Fruit fly (Drosophila melanogaster) whole organism, embryonic: ENCODE measurements around the gene CG43901.

ENCODE experiments used
- BEAF-32 ChIP-seq: fragments of 200-800 bp; sonication (Bioruptor generic); optimal IDR thresholded peaks from 3 replicates; lab custom pipeline; 2017; ENCODE audit warnings: missing biosample characterization, missing genetic modification characterization, mild to moderate bottlenecking, moderate library complexity, missing genetic modification reagents
- CG10274 ChIP-seq: fragments of 200-800 bp; sonication (Bioruptor generic); optimal IDR thresholded peaks from 3 replicates; lab custom pipeline; 2017; ENCODE audit warnings: missing biosample characterization, mild to moderate bottlenecking, missing genetic modification characterization
- CG10543 ChIP-seq: fragments of 200-800 bp; sonication (Bioruptor generic); optimal IDR thresholded peaks from 3 replicates; lab custom pipeline; 2017; ENCODE audit warnings: missing biosample characterization, mild to moderate bottlenecking, missing genetic modification characterization, moderate library complexity
- CG18476 ChIP-seq: fragments of 200-800 bp; sonication (Bioruptor generic); optimal IDR thresholded peaks from 2 replicates; lab custom pipeline; 2016; ENCODE audit warnings: missing biosample characterization, mild to moderate bottlenecking, missing genetic modification characterization
- CG3065 ChIP-seq: fragments of 200-800 bp; sonication (Bioruptor generic); optimal IDR thresholded peaks from 2 replicates; lab custom pipeline; 2016; ENCODE audit warnings: missing biosample characterization, missing genetic modification characterization
- CG32532 ChIP-seq: fragments of 200-800 bp; sonication (Bioruptor generic); IDR thresholded peaks from 2 replicates; pipeline ENCODE4 v1.3.6; 2022; ENCODE audit warnings: missing biosample characterization, missing genetic modification characterization
- CG33213 ChIP-seq: fragments of 200-800 bp; sonication (Bioruptor generic); optimal IDR thresholded peaks from 3 replicates; lab custom pipeline; 2016; ENCODE audit warnings: missing biosample characterization, missing genetic modification characterization
- CG34422 ChIP-seq: fragments of 200-800 bp; sonication (Bioruptor generic); IDR thresholded peaks from 3 replicates; pipeline ENCODE4 v1.3.6; 2022; ENCODE audit warnings: missing biosample characterization, missing genetic modification characterization
- CG4730 ChIP-seq: fragments of 200-800 bp; sonication (Bioruptor generic); IDR thresholded peaks from 2 replicates; pipeline ENCODE4 v1.3.6; 2022; ENCODE audit warnings: missing biosample characterization, missing genetic modification characterization
- CG5180 ChIP-seq: fragments of 200-800 bp; sonication (Bioruptor generic); optimal IDR thresholded peaks from 3 replicates; lab custom pipeline; 2017; ENCODE audit warnings: missing biosample characterization, missing genetic modification characterization, mild to moderate bottlenecking, moderate library complexity, missing genetic modification reagents
- CG6272 ChIP-seq: fragments of 200-800 bp; sonication (Bioruptor generic); IDR thresholded peaks from 2 replicates; pipeline ENCODE4 v1.3.6; 2022; ENCODE audit warnings: missing biosample characterization, missing genetic modification characterization
- CG6791 ChIP-seq: fragments of 200-800 bp; sonication (Bioruptor generic); IDR thresholded peaks from 3 replicates; pipeline ENCODE4 v1.3.6; 2022; ENCODE audit warnings: missing biosample characterization, missing genetic modification characterization; ENCODE audit not compliant: partially characterized antibody
- Dbx ChIP-seq: fragments of 200-800 bp; sonication (Bioruptor generic); IDR thresholded peaks from 3 replicates; pipeline ENCODE4 v1.3.6; 2022; ENCODE audit warnings: missing biosample characterization, missing genetic modification characterization
- Dref ChIP-seq: fragments of 200-800 bp; sonication (Bioruptor generic); IDR thresholded peaks from 2 replicates; pipeline ENCODE4 v1.3.6; 2022; ENCODE audit warnings: missing biosample characterization, missing genetic modification characterization
- Elba2 ChIP-seq: fragments of 200-800 bp; sonication (Bioruptor generic); optimal IDR thresholded peaks from 3 replicates; lab custom pipeline; 2016; ENCODE audit warnings: missing biosample characterization, missing genetic modification characterization
- Ets65A ChIP-seq: fragments of 200-800 bp; sonication (Bioruptor generic); peaks from one replicate; lab custom pipeline; 2016; ENCODE audit warnings: missing biosample characterization, missing genetic modification characterization
- HLHmδ ChIP-seq: fragments of 200-800 bp; sonication (Bioruptor generic); optimal IDR thresholded peaks from 2 replicates; lab custom pipeline; 2018; ENCODE audit warnings: missing biosample characterization, mild to moderate bottlenecking, missing genetic modification characterization, moderate library complexity
- Jarid2 ChIP-seq: fragments of 200-800 bp; sonication (Bioruptor generic); optimal IDR thresholded peaks from 3 replicates; lab custom pipeline; 2017; ENCODE audit warnings: mild to moderate bottlenecking, missing biosample characterization, missing genetic modification reagents, missing genetic modification characterization
- Med ChIP-seq: fragments of 200-800 bp; sonication (Bioruptor generic); peaks from one replicate; lab custom pipeline; 2016; ENCODE audit warnings: missing biosample characterization, missing genetic modification characterization, mild to moderate bottlenecking, inconsistent platforms, moderate library complexity
- NFAT ChIP-seq: fragments of 200-800 bp; sonication (Bioruptor generic); IDR thresholded peaks from 2 replicates; pipeline ENCODE4 v1.3.6; 2022; ENCODE audit warnings: missing biosample characterization, missing genetic modification characterization
- NfI ChIP-seq: fragments of 200-800 bp; sonication (Bioruptor generic); optimal IDR thresholded peaks from 3 replicates; lab custom pipeline; 2018; ENCODE audit warnings: missing biosample characterization, mild to moderate bottlenecking, missing genetic modification characterization, moderate library complexity
- Oaz ChIP-seq: fragments of 200-800 bp; sonication (Bioruptor generic); IDR thresholded peaks from 2 replicates; pipeline ENCODE4 v1.3.6; 2022; ENCODE audit warnings: missing biosample characterization, missing genetic modification characterization
- Opbp ChIP-seq: fragments of 200-800 bp; sonication (Bioruptor generic); IDR thresholded peaks from 3 replicates; pipeline ENCODE4 v1.3.6; 2022; ENCODE audit warnings: missing biosample characterization, missing genetic modification characterization; ENCODE audit not compliant: partially characterized antibody
- PHDP ChIP-seq: fragments of 200-800 bp; sonication (Bioruptor generic); optimal IDR thresholded peaks from 3 replicates; lab custom pipeline; 2018; ENCODE audit warnings: missing biosample characterization, mild to moderate bottlenecking, missing genetic modification characterization, moderate library complexity
- amos ChIP-seq: fragments of 200-800 bp; sonication (Bioruptor generic); IDR thresholded peaks from 2 replicates; pipeline ENCODE4 v1.3.6; 2022; ENCODE audit warnings: missing biosample characterization, missing genetic modification characterization; ENCODE audit not compliant: partially characterized antibody
- chinmo ChIP-seq: fragments of 200-800 bp; sonication (Bioruptor generic); IDR thresholded peaks from 4 replicates; pipeline ENCODE4 v1.3.6; 2022; ENCODE audit warnings: missing biosample characterization, missing genetic modification characterization; ENCODE audit not compliant: partially characterized antibody
- chm ChIP-seq: fragments of 200-800 bp; sonication (Bioruptor generic); IDR thresholded peaks from 2 replicates; pipeline ENCODE4 v1.3.6; 2022; ENCODE audit warnings: missing biosample characterization, missing genetic modification characterization
- ci ChIP-seq: fragments of 200-800 bp; sonication (Bioruptor generic); IDR thresholded peaks from 3 replicates; pipeline ENCODE4 v1.3.6; 2022; ENCODE audit warnings: missing biosample characterization, missing genetic modification characterization
- danr ChIP-seq: fragments of 200-800 bp; sonication (Bioruptor generic); IDR thresholded peaks from 2 replicates; pipeline ENCODE4 v1.3.6; 2022; ENCODE audit warnings: missing biosample characterization, missing genetic modification characterization
- exex ChIP-seq: fragments of 200-800 bp; sonication (Bioruptor generic); optimal IDR thresholded peaks from 4 replicates; lab custom pipeline; 2018; ENCODE audit warnings: missing biosample characterization, mild to moderate bottlenecking, missing genetic modification characterization, moderate library complexity
- hb ChIP-seq: fragments of 200-800 bp; sonication (Bioruptor generic); IDR thresholded peaks from 3 replicates; pipeline ENCODE4 v1.3.6; 2022; ENCODE audit warnings: missing biosample characterization, missing genetic modification characterization; ENCODE audit not compliant: partially characterized antibody
- insv ChIP-seq, 2 experiments: fragments of 200-800 bp; sonication (Bioruptor generic); optimal IDR thresholded peaks; 3 replicates each; lab custom pipeline; 2016 to 2018; ENCODE audit warnings: missing biosample characterization in 2 of 2, missing genetic modification characterization in 2 of 2
- jumu ChIP-seq: fragments of 200-800 bp; sonication (Bioruptor generic); optimal IDR thresholded peaks from 3 replicates; lab custom pipeline; 2016; ENCODE audit warnings: missing biosample characterization, missing genetic modification characterization
- lov ChIP-seq, 2 experiments: fragments of 200-800 bp in 1 of 2; fragments of >200 bp in 1 of 2; sonication (Bioruptor generic) in 1 of 2; IDR thresholded peaks in 1 of 2; optimal IDR thresholded peaks in 1 of 2; 2 replicates in 1 of 2; 3 replicates in 1 of 2; pipeline versions ENCODE4 v1.3.6 to Lab custom; 2017 to 2022; ENCODE audit warnings: missing biosample characterization in 1 of 2, missing genetic modification characterization in 1 of 2
- luna ChIP-seq: fragments of 200-800 bp; sonication (Bioruptor generic); optimal IDR thresholded peaks from 2 replicates; lab custom pipeline; 2016; ENCODE audit warnings: missing biosample characterization, missing genetic modification characterization
- pho ChIP-seq: fragments of 200-800 bp; sonication (Bioruptor generic); optimal IDR thresholded peaks from 2 replicates; lab custom pipeline; 2016; ENCODE audit warnings: missing biosample characterization, missing genetic modification characterization
- pnt ChIP-seq: fragments of 200-800 bp; sonication (Bioruptor generic); optimal IDR thresholded peaks from 3 replicates; lab custom pipeline; 2016; ENCODE audit warnings: missing biosample characterization, missing genetic modification characterization
- row ChIP-seq: fragments of 200-800 bp; sonication (Bioruptor generic); IDR thresholded peaks from 3 replicates; pipeline ENCODE4 v1.3.6; 2022; ENCODE audit warnings: missing biosample characterization, missing genetic modification characterization
- sd ChIP-seq: fragments of 200-800 bp; sonication (Bioruptor generic); optimal IDR thresholded peaks from 3 replicates; lab custom pipeline; 2018; ENCODE audit warnings: missing biosample characterization, mild to moderate bottlenecking, missing genetic modification characterization, moderate library complexity
- sens ChIP-seq: fragments of 200-800 bp; sonication (Bioruptor generic); peaks from one replicate; lab custom pipeline; 2016; ENCODE audit warnings: missing biosample characterization, missing genetic modification characterization
- sqz ChIP-seq: fragments of 200-800 bp; sonication (Bioruptor generic); optimal IDR thresholded peaks from 3 replicates; lab custom pipeline; 2018; ENCODE audit warnings: missing biosample characterization, mild to moderate bottlenecking, missing genetic modification characterization
- sr ChIP-seq: fragments of 200-800 bp; sonication (Bioruptor generic); IDR thresholded peaks from 3 replicates; pipeline ENCODE4 v1.3.6; 2022; ENCODE audit warnings: missing biosample characterization, missing genetic modification characterization
- stwl ChIP-seq: fragments of 200-800 bp; sonication (Bioruptor generic); optimal IDR thresholded peaks from 3 replicates; lab custom pipeline; 2018; ENCODE audit warnings: missing biosample characterization, mild to moderate bottlenecking, missing genetic modification characterization, moderate library complexity
- tll ChIP-seq, 2 experiments: fragments of 200-800 bp in 1 of 2; fragments of >200 bp in 1 of 2; sonication (Bioruptor generic) in 1 of 2; optimal IDR thresholded peaks; 2 replicates each; lab custom pipeline; 2017 to 2019; ENCODE audit warnings: missing biosample characterization in 2 of 2, missing genetic modification characterization in 2 of 2, mild to moderate bottlenecking in 1 of 2, moderate library complexity in 1 of 2
- tup ChIP-seq: fragments of 200-800 bp; sonication (Bioruptor generic); optimal IDR thresholded peaks from 2 replicates; lab custom pipeline; 2016; ENCODE audit warnings: missing biosample characterization, mild to moderate bottlenecking, missing genetic modification characterization, moderate library complexity
- unc-4 ChIP-seq: fragments of 200-800 bp; sonication (Bioruptor generic); IDR thresholded peaks from 2 replicates; pipeline ENCODE4 v1.3.6; 2022; ENCODE audit warnings: missing biosample characterization, missing genetic modification characterization; ENCODE audit not compliant: partially characterized antibody
- vvl ChIP-seq: fragments of 200-800 bp; sonication (Bioruptor generic); IDR thresholded peaks from 2 replicates; pipeline ENCODE4 v1.3.6; 2022; ENCODE audit warnings: missing biosample characterization, missing genetic modification characterization
- wor ChIP-seq: fragments of 200-800 bp; sonication (Bioruptor generic); IDR thresholded peaks from 2 replicates; pipeline ENCODE4 v1.3.6; 2022; ENCODE audit warnings: missing biosample characterization, missing genetic modification characterization

Gene CG43901

dm6 chrX:10930553-10931092, 25.1 kb downstream of the CG43901 start, which contains the start of gene Myo10A:
Myo10A (plus strand) TSS chrX:10930840.
- TF ChIP-seq exex (no peak), CG10543 (no peak), insv (GFP tag; optimal IDR thresholded peaks at IDR 0.05; lab: Kevin White, UChicago) (peak in 1 of 2 experiments; percentile 35), tll (GFP tag; optimal IDR thresholded peaks at IDR 0.05; lab: Kevin White, UChicago) (no peak), Ets65A (peak; percentile 23), sqz (GFP tag; lab: Kevin White, UChicago) (peak; percentile 50), CG10274 (GFP tag; lab: Kevin White, UChicago) (no peak), CG6791 (GFP tag; lab: Robert Waterston, UW) (0 out of 3 replicates have a peak, but pooled peaks have one; percentile 40), amos (0 out of 2 replicates have a peak, but pooled peaks have one; percentile 16), Elba2 (GFP tag; lab: Kevin White, UChicago) (peak; percentile 81), NFAT (0 out of 2 replicates have a peak, but pooled peaks have one; percentile 17), jumu (GFP tag; lab: Kevin White, UChicago) (no peak), CG4730 (GFP tag; lab: Robert Waterston, UW) (no peak), CG34422 (GFP tag; lab: Robert Waterston, UW) (0 out of 3 replicates have a peak, but pooled peaks have one; percentile 21), chinmo (GFP tag; lab: Robert Waterston, UW) (0 out of 4 replicates have a peak, but pooled peaks have one; percentile 57), PHDP (tag; lab: Kevin White, UChicago) (no peak), stwl (tag; lab: Kevin White, UChicago) (peak; percentile 39), chm (GFP tag; lab: Robert Waterston, UW) (0 out of 2 replicates have a peak, but pooled peaks have one; percentile 28), Med (peak; percentile 83), CG32532 (0 out of 2 replicates have a peak, but pooled peaks have one; percentile 29), Jarid2 (peak; percentile 69), sr (GFP tag; lab: Robert Waterston, UW) (no peak), CG3065 (GFP tag; lab: Kevin White, UChicago) (no peak), NfI (GFP tag; lab: Kevin White, UChicago) (no peak), sens (GFP tag; lab: Kevin White, UChicago) (peak; percentile 73), Opbp (GFP tag; lab: Robert Waterston, UW) (0 out of 3 replicates have a peak, but pooled peaks have one; percentile 14), CG18476 (no peak), CG5180 (GFP tag; lab: Kevin White, UChicago) (peak; percentile 7), luna (GFP tag; lab: Kevin White, UChicago) (no peak), Dbx (GFP tag; lab: Robert Waterston, UW) (0 out of 3 replicates have a peak, but pooled peaks have one; percentile 18), pho (no peak), BEAF-32 (GFP tag; lab: Kevin White, UChicago) (peak; percentile 8), sd (peak; percentile 59), vvl (GFP tag; lab: Robert Waterston, UW) (peak; percentile 21; the same call in 1 of the 2 replicates), Oaz (no peak), row (GFP tag; lab: Robert Waterston, UW) (peak; percentile 27; the same call in 1 of the 3 replicates), danr (GFP tag; lab: Robert Waterston, UW) (no peak), HLHmδ (peak; percentile 48), lov (optimal IDR thresholded peaks at IDR 0.05; lab: Kevin White, UChicago) (no peak), lov (GFP tag; IDR thresholded peaks at IDR 0.05; lab: Robert Waterston, UW) (no peak), CG6272 (no peak), tup (GFP tag; lab: Kevin White, UChicago) (no peak), pnt (GFP tag; lab: Kevin White, UChicago) (no peak), ci (GFP tag; lab: Robert Waterston, UW) (peak; percentile 39; the same call in 1 of the 3 replicates), Dref (GFP tag; lab: Robert Waterston, UW) (peak; percentile 41; the same call in 1 of the 2 replicates), unc-4 (GFP tag; lab: Robert Waterston, UW) (0 out of 2 replicates have a peak, but pooled peaks have one; percentile 13), CG33213 (GFP tag; lab: Kevin White, UChicago) (no peak), hb (GFP tag; lab: Robert Waterston, UW) (0 out of 3 replicates have a peak, but pooled peaks have one; percentile 17), wor (no peak)
